Fruit fly (Drosophila melanogaster) whole organism, adult: ENCODE results near the gene Apt1.

Experiments
- CG11617 ChIP-seq: fragments of 200-800 bp; sonication (Bioruptor generic); optimal IDR thresholded peaks from 2 replicates; lab custom pipeline; 2017; ENCODE audit warnings: mild to moderate bottlenecking, missing biosample characterization, missing genetic modification reagents, missing genetic modification characterization
- CG5204 ChIP-seq: fragments of 200-800 bp; sonication (Bioruptor generic); optimal IDR thresholded peaks from 2 replicates; lab custom pipeline; 2016; ENCODE audit warnings: missing biosample characterization, missing genetic modification characterization
- bab1 ChIP-seq: fragments of 200-800 bp; sonication (Bioruptor generic); optimal IDR thresholded peaks from 3 replicates; lab custom pipeline; 2019; ENCODE audit warnings: missing biosample characterization, mild to moderate bottlenecking, missing genetic modification characterization, moderate library complexity
- cic ChIP-seq: fragments of 200-800 bp; sonication (Bioruptor generic); optimal IDR thresholded peaks from 2 replicates; lab custom pipeline; 2017; ENCODE audit warnings: missing biosample characterization, mild to moderate bottlenecking, missing genetic modification characterization, moderate library complexity
- toe ChIP-seq: fragments of 200-800 bp; sonication (Bioruptor generic); optimal IDR thresholded peaks from 2 replicates; lab custom pipeline; 2016; ENCODE audit warnings: missing biosample characterization, missing genetic modification characterization

DNA sequence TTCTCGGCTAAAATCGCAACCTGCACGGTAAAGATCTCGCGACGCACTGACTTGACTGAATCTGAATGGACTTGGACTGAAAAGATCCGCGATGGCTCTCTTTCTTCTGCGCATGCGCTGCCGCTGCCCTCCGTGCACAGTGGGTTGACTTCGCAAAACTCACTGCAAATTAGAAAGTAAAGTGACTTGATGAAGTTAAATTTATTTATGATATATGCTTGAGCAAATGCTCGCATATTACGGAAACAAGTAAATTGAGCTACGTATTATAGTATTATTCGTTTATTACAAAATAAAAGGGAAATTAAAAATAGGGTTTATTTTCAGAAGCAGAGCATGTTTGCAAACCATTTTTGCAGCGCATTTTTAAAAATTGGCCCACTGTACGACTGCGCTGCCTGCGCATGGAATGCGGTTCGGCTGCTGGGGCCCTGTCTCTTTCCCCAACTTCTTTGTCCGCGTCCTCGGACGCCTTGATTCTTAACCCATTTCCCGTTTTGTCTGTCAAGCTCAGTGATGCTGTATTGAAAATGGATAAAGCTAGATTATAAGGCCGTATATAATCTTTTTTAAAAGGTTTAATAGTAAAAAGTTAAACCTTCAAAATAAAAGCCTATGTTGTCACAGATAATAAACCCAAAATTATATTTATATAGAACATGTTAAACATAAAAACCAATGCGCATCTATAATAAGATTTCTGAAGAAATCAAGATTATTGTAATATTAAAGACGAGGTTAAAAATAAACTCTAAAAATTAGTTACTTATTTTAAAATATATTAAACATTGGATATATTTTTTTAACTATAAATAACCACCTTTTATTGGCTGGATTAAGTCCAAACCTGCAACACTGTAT, 39.9 kb upstream of the Apt1 start, which contains the start of gene rt:
- TF ChIP-seq cic (GFP tag; lab: Kevin White, UChicago) = no peak
- TF ChIP-seq toe (GFP tag; lab: Kevin White, UChicago) = no peak
- TF ChIP-seq CG11617 (GFP tag; lab: Kevin White, UChicago) = no peak
- TF ChIP-seq CG5204 (GFP tag; lab: Kevin White, UChicago) = no peak
- no peak for TF ChIP-seq bab1 (GFP tag; lab: Kevin White, UChicago)
